Worm (Caenorhabditis elegans) whole organism, mixed stage, embryonic: Measurements from ENCODE around the gene asp-12.

Experiments used
- elt-3 ChIP-seq: fragments of 150-350 bp; optimal IDR thresholded peaks from 2 replicates; lab custom pipeline; 2014; ENCODE audit warnings: missing biosample characterization, missing genetic modification characterization
- lin-32 ChIP-seq: fragments of 200-800 bp; sonication (Bioruptor generic); optimal IDR thresholded peaks from 2 replicates; lab custom pipeline; 2018; ENCODE audit warnings: mild to moderate bottlenecking, missing genetic modification characterization, missing compliant biosample characterization
- mab-5 ChIP-seq: fragments of 150-350 bp; optimal IDR thresholded peaks from 2 replicates; lab custom pipeline; 2014; ENCODE audit warnings: missing biosample characterization, missing genetic modification characterization
- mep-1 ChIP-seq: fragments of 150-350 bp; optimal IDR thresholded peaks from 2 replicates; lab custom pipeline; 2017; ENCODE audit warnings: missing biosample characterization, missing genetic modification reagents, missing genetic modification characterization, inconsistent platforms
- nhr-12 ChIP-seq: fragments of 150-350 bp; optimal IDR thresholded peaks from 2 replicates; lab custom pipeline; 2014; ENCODE audit warnings: missing biosample characterization, missing genetic modification characterization
- nhr-237 ChIP-seq: fragments of 150-350 bp; optimal IDR thresholded peaks from 2 replicates; lab custom pipeline; 2014; ENCODE audit warnings: missing biosample characterization, missing genetic modification characterization
- nhr-76 ChIP-seq: sonication (generic microtip); optimal IDR thresholded peaks from 2 replicates; lab custom pipeline; 2017; ENCODE audit warnings: missing biosample characterization, missing genetic modification characterization
- snpc-4 ChIP-seq: fragments of 150-350 bp; optimal IDR thresholded peaks from 2 replicates; lab custom pipeline; 2014; ENCODE audit warnings: missing biosample characterization, missing genetic modification characterization
- ztf-11 ChIP-seq: fragments of 150-350 bp; optimal IDR thresholded peaks from 2 replicates; lab custom pipeline; 2014; ENCODE audit warnings: missing biosample characterization, missing genetic modification characterization

DNA sequence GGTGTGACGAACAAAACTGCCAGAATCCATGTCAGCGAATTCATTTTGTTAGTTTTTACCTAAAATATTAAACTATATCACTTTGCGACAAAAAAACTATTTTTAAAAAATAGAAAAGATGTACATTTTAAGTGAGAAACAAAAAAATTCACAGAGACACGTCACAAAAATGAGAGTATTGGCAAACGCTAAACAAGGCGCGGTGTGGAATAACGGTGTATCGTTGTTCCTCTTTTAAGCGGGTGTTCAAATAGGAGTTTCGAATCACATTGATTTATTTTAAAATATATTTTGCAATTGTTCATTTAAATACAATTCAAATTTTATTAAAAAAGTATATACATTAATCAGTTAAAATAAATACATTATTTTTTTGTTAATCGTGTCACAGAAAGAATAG lies 33.5 kb downstream of the asp-12 start, which contains the start of gene sel-9:
- no peak for TF ChIP-seq nhr-12 (tag; lab: Kevin White, UChicago)
- no peak for TF ChIP-seq nhr-76
- TF ChIP-seq nhr-237 (tag; lab: Kevin White, UChicago), result peak; percentile 35
- TF ChIP-seq ztf-11, result no peak
- TF ChIP-seq mab-5 (tag; lab: Kevin White, UChicago), result no peak
- TF ChIP-seq mep-1 (tag; lab: Kevin White, UChicago), result peak; percentile 39
- no peak for TF ChIP-seq lin-32 (GFP tag; lab: Kevin White, UChicago)
- TF ChIP-seq snpc-4 (tag; lab: Kevin White, UChicago), result no peak
- no peak for TF ChIP-seq elt-3 (tag; lab: Kevin White, UChicago)
